Fruit fly (Drosophila melanogaster): ENCODE measurements around the gene CG10026.

The CG10026 gene

dm6 chr2L:19497983-19498382, 43.9 kb downstream of the CG10026 start, which contains the start of gene Top3alpha (continued):
- TF ChIP-seq HLH4C (GFP tag; IDR thresholded peaks at IDR 0.05; ENCODE audit: partially characterized antibody) (peak; percentile 81), Oli (tag; optimal IDR thresholded peaks at IDR 0.05) (no peak), dm (GFP tag; optimal IDR thresholded peaks at IDR 0.05) (no peak), CG1792 (GFP tag; optimal IDR thresholded peaks at IDR 0.05) (no peak), CG7786 (GFP tag; optimal IDR thresholded peaks at IDR 0.05) (no peak), TFAM (GFP tag; optimal IDR thresholded peaks at IDR 0.05) (no peak), Dbx (GFP tag; IDR thresholded peaks at IDR 0.05) (no peak), trem (tag; optimal IDR thresholded peaks at IDR 0.05) (peak; percentile 74), Xrp1 (GFP tag; IDR thresholded peaks at IDR 0.05) (no peak), Oaz (GFP tag; IDR thresholded peaks at IDR 0.05) (no peak), Opbp (GFP tag; IDR thresholded peaks at IDR 0.05; ENCODE audit: partially characterized antibody) (peak; percentile 75), hbn (GFP tag; IDR thresholded peaks at IDR 0.05; ENCODE audit: partially characterized antibody) (peak; percentile 57), CG17359 (tag; optimal IDR thresholded peaks at IDR 0.05) (no peak), B-H1 (GFP tag; IDR thresholded peaks at IDR 0.05) (no peak), Doc3 (GFP tag; IDR thresholded peaks at IDR 0.05; ENCODE audit: partially characterized antibody) (peak; percentile 58), Dref (GFP tag; IDR thresholded peaks at IDR 0.05) (peak; percentile 95), ham (GFP tag; IDR thresholded peaks at IDR 0.05) (no peak), tx (GFP tag; optimal IDR thresholded peaks at IDR 0.05) (no peak), CG6813 (GFP tag; optimal IDR thresholded peaks at IDR 0.05) (no peak), CG7987 (GFP tag; optimal IDR thresholded peaks at IDR 0.05) (no peak), NK7.1 (GFP tag; optimal IDR thresholded peaks at IDR 0.05) (no peak), GATAe (GFP tag; conservative IDR thresholded peaks at IDR 0.05) (no peak), pros (GFP tag; optimal IDR thresholded peaks at IDR 0.05) (no peak), CG42726 (GFP tag; IDR thresholded peaks at IDR 0.05; ENCODE audit: partially characterized antibody) (peak; percentile 14; the same call in 1 of the 2 replicates), CG17568 (GFP tag; optimal IDR thresholded peaks at IDR 0.05) (no peak), jigr1 (GFP tag; IDR thresholded peaks at IDR 0.05) (no peak), CG1024 (GFP tag; IDR thresholded peaks at IDR 0.05) (no peak), Dek (tag; optimal IDR thresholded peaks at IDR 0.05) (no peak), so (GFP tag; IDR thresholded peaks at IDR 0.05) (no peak), CG6765 (GFP tag; optimal IDR thresholded peaks at IDR 0.05) (no peak), mld (GFP tag; IDR thresholded peaks at IDR 0.05; ENCODE audit: partially characterized antibody) (0 out of 3 replicates have a peak, but pooled peaks have one; percentile 27), CG7556 (GFP tag; optimal IDR thresholded peaks at IDR 0.05) (no peak), HHEX (GFP tag; optimal IDR thresholded peaks at IDR 0.05) (no peak)

- no peak for TF ChIP-seq Adf1 (GFP tag; IDR thresholded peaks at IDR 0.05)
- no peak for TF ChIP-seq CG9817 (tag; optimal IDR thresholded peaks at IDR 0.05)
- no peak for TF ChIP-seq CG3838 (GFP tag; optimal IDR thresholded peaks at IDR 0.05)
- peak; percentile 97 for TF ChIP-seq CG10274 (GFP tag; optimal IDR thresholded peaks at IDR 0.05)
- TF ChIP-seq Fer1 (GFP tag; optimal IDR thresholded peaks at IDR 0.05), result peak; percentile 23
- no peak for TF ChIP-seq ewg (GFP tag; optimal IDR thresholded peaks at IDR 0.05)
- no peak for TF ChIP-seq CG11456 (GFP tag; IDR thresholded peaks at IDR 0.05)
- peak; percentile 42 for TF ChIP-seq mirr (GFP tag; optimal IDR thresholded peaks at IDR 0.05)
- peak; percentile 47 for TF ChIP-seq CG34376 (GFP tag; optimal IDR thresholded peaks at IDR 0.05)
- no peak for TF ChIP-seq ftz-f1 (GFP tag; optimal IDR thresholded peaks at IDR 0.05)
- no peak for TF ChIP-seq CG8089 (GFP tag; optimal IDR thresholded peaks at IDR 0.05)
- TF ChIP-seq cg (GFP tag; optimal IDR thresholded peaks at IDR 0.05), result no peak
- no peak for TF ChIP-seq Mes4 (GFP tag; optimal IDR thresholded peaks at IDR 0.05)
- no peak for TF ChIP-seq vvl (GFP tag; IDR thresholded peaks at IDR 0.05)
- no peak for TF ChIP-seq CG12769 (tag; optimal IDR thresholded peaks at IDR 0.05)
- TF ChIP-seq CG10543 (GFP tag; optimal IDR thresholded peaks at IDR 0.05), result peak; percentile 43
- no peak for TF ChIP-seq CG4707 (GFP tag; optimal IDR thresholded peaks at IDR 0.05)
- 0 out of 3 replicates have a peak, but pooled peaks have one; percentile 18 for TF ChIP-seq CG7357 (GFP tag; IDR thresholded peaks at IDR 0.05)
- peak; percentile 20 for TF ChIP-seq sug (tag; optimal IDR thresholded peaks at IDR 0.05)
- TF ChIP-seq Opbp (GFP tag; IDR thresholded peaks at IDR 0.05; ENCODE audit: partially characterized antibody), result no peak
Measured at dm6 chr2L:19506323-19506722, 52.3 kb downstream of the CG10026 start.
